Fruit fly (Drosophila melanogaster) whole organism: ENCODE data around the gene barr.

Source experiments
- CG8478 ChIP-seq: fragments of >200 bp; optimal IDR thresholded peaks from 2 replicates; lab custom pipeline; 2018; ENCODE audit warnings: inconsistent platforms
- Dll ChIP-seq: fragments of >200 bp; optimal IDR thresholded peaks from 2 replicates; lab custom pipeline; 2017
- EcR ChIP-seq, 2 experiments: fragments of >200 bp; optimal IDR thresholded peaks; 2 replicates each; lab custom pipeline; 2017; ENCODE audit warnings: missing biosample characterization in 2 of 2, missing genetic modification characterization in 2 of 2, missing genetic modification reagents in 2 of 2
- pan ChIP-seq: fragments of >200 bp; optimal IDR thresholded peaks from 2 replicates; lab custom pipeline; 2017
- psq ChIP-seq: fragments of >200 bp; optimal IDR thresholded peaks from 2 replicates; lab custom pipeline; 2017
- usp ChIP-seq: fragments of >200 bp; optimal IDR thresholded peaks from 2 replicates; lab custom pipeline; 2017; ENCODE audit warnings: missing biosample characterization, missing genetic modification characterization, mixed read lengths

barr gene

DNA sequence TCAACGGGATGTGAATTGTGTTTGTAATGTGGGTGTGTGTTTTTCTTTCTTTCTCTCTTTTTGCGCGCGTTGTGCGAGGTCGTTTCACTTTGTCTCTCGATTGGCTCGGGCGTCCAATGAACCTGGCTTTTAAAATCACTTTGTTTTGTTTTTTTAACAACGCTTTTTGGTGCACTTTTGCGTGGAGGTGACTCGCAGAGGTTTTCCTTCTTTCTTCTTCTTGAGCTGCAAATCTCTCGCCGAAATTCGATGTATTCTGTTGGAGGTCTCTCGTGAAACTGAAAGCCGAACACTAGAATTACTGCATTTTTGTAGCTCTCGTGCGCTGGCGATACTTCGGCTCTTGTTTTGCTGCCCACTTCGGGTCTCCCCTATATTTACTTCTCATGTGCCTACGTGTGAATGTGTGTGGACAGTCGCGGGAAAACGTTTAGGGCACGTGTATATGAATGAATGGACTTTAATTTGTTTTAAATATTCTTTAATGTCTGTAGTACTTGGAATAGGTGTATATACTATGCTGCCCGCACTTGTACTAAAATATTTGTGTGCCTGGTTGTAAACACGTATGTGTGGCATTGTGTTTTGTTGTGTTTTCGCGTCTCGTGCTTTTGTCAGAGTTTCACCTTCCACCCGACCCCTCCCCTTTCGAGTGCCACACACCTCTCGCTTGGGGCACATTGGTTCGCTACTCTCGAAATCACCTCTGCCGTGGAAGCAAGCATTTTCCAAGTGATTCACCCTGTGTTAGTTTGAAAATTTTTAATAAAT lies 23.8 kb upstream of the barr start, which contains the start of gene fok:
fok (minus strand) TSS at position 286 of the 771 bp plus-strand sequence.
- TF ChIP-seq Dll (lab: Kevin White, UChicago) (no peak), usp (GFP tag; lab: Kevin White, UChicago) (no peak), psq (lab: Kevin White, UChicago) (no peak), EcR (GFP tag; optimal IDR thresholded peaks at IDR 0.05; lab: Kevin White, UChicago) (no peak)

- peak; percentile 8 to 25 for TF ChIP-seq EcR (GFP tag; optimal IDR thresholded peaks at IDR 0.05; lab: Kevin White, UChicago)
- TF ChIP-seq Dll (lab: Kevin White, UChicago) = no peak
Observed at dm6 chr2L:20084068-20084651, 23.0 kb upstream of the barr start.

DNA sequence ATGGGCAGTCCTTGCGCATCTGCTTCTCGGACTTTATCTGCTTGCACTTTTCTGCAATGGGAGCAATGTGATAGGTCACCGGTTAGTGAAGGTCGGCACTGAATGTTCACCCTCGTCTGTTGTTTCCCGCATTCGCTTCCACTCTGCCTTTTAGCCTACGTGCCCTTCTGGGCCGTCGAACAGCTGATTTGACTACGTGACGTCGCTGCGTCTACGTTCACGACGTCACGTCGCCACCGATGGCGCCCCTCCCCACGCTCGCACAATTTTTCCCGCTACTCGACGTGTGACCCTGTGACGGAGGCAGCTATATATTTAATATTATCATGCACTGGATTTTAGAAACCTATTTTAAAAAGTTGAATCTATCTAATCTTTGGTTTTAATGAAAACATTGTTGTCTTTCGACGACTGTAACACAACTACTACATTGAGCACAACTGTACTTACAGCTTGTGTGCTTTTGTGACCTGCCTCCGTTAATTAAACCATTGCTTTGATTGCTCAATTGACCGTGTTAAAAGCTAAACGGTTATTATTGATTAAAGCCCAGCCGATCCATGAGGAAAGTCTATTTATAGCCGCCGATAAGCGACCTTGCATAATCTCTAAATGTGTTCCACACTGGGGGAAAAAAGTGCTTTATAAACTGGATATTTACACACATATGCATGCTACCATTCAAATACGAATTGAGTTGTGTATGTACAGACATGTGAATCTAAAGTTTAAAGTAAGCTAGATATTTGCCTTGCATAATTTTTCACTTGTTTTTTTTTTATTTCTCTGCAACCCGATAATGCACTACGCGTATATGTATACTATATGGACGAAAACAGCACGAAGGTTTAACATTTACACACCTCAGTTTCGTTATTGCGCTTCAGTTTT lies 22.0 kb upstream of the barr start:
- TF ChIP-seq psq (lab: Kevin White, UChicago) = no peak
- no peak for TF ChIP-seq CG8478
- no peak for TF ChIP-seq pan
- no peak for TF ChIP-seq EcR (GFP tag; optimal IDR thresholded peaks at IDR 0.05; lab: Kevin White, UChicago)
- TF ChIP-seq usp (GFP tag; lab: Kevin White, UChicago) = no peak
- TF ChIP-seq Dll (lab: Kevin White, UChicago) = no peak

dm6 chr2L:20082155-20082964 lies 21.2 kb upstream of the barr start:
- TF ChIP-seq pan (no peak), psq (lab: Kevin White, UChicago) (no peak), CG8478 (no peak), EcR (GFP tag; optimal IDR thresholded peaks at IDR 0.05; lab: Kevin White, UChicago) (no peak), Dll (lab: Kevin White, UChicago) (no peak), usp (GFP tag; lab: Kevin White, UChicago) (no peak)

DNA sequence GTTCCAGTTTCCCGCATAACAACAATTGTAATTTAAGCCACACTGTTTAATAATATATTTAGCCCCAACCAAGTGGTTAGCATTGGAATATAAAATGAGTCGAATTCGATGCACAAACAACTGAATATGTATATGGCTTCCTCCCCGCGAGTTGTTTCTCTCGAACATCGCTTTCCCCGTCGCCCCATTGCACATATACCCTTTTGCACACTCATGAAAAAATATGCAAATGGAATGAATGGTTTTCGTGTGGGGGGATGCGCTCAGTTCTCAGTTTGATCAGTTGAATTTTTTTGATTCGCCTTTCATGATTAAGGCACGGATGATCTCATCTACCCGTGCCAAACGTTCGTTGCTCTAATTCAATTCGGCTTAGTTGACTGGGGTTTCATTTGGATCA lies 19.6 kb upstream of the barr start:
- TF ChIP-seq CG8478 (no peak), pan (no peak), usp (GFP tag; lab: Kevin White, UChicago) (no peak)

dm6 chr2L:20078880-20079279 lies 17.7 kb upstream of the barr start:
- TF ChIP-seq EcR (GFP tag; optimal IDR thresholded peaks at IDR 0.05; lab: Kevin White, UChicago) (no peak), psq (lab: Kevin White, UChicago) (no peak), CG8478 (no peak), Dll (lab: Kevin White, UChicago) (no peak), pan (no peak), usp (GFP tag; lab: Kevin White, UChicago) (no peak)

DNA sequence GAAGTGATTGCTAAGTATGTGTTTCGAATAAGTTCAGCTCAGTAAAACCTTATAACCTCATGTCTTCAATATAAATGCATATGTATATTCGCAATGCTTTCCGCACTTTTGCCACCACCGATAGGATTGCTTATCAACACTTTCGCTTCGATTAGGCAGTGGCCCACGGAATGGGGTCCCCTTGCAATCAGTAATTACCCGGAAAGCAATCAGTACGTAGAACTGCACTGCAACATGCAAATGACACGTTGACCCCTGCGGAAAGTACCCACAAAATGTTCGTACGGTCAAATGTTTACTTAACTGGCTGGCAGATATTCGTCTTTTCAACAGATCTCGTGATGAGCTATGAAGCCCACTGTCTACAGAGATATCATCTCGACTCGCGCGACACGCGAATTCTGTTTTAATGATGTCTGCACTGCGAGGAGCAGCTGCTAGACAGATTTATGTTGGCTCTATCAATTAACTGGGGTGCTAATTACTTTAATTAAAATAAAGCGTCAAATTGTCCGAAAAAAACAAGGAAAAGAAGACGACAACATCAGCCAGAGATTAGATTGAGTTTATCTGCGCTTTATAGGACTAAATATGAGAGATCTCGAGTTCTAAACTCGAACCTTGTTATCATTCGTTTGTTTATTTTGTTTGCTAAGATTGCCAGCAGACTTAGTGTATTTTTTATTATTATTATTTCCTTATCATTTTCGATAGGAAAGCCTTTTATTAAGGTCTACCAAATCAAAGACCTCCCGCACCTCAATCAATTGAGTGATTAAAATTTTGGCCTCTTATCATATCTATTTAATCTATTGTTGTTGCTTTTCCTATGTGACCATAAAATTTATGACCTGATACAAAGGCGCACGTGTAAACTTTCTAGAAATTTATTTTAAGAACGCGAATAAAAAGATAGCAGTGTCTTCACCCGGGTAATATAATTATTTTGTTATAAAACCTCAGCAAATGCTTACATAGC lies 16.5 kb upstream of the barr start:
- no peak for TF ChIP-seq Dll (lab: Kevin White, UChicago)
- TF ChIP-seq pan = peak; percentile 23
- TF ChIP-seq usp (GFP tag; lab: Kevin White, UChicago) = no peak
- no peak for TF ChIP-seq EcR (GFP tag; optimal IDR thresholded peaks at IDR 0.05; lab: Kevin White, UChicago)
- no peak for TF ChIP-seq CG8478

DNA sequence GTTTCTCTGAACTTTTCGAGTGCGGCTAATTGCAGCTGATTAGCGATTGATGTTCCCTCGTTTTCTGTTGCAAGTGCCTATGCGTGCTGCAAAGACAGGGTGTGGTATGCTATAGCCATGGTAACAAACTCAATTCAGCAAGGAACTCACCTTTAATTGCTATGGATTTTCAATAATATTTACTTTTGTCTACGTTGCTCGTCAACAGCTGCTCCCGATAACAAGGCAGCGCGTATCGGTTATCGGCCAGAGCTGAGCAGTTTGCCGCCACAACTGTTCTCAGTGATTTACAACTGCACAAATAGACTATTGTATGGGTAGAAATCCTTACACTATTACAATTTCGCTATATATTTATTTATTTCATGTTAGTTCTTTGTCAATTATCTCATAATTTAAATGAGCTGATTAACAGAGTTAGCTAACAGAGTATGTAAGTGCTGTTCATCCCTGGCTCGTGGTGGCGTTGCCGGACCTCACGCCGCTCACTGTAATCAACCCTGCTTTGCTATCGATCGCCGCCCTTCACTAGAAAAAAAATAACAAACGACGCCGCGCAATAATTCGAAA lies 14.1 kb upstream of the barr start, which contains the start of the genes pr and neb:
pr (minus strand) TSS at position 225 of the 570 bp plus-strand sequence.
neb (plus strand) TSS at position 524 of the 570 bp plus-strand sequence.
- TF ChIP-seq EcR (GFP tag; optimal IDR thresholded peaks at IDR 0.05; lab: Kevin White, UChicago) (no peak), pan (no peak), psq (lab: Kevin White, UChicago) (no peak), usp (GFP tag; lab: Kevin White, UChicago) (no peak), CG8478 (no peak), Dll (lab: Kevin White, UChicago) (no peak)

- TF ChIP-seq EcR (GFP tag; optimal IDR thresholded peaks at IDR 0.05; lab: Kevin White, UChicago) = no peak
- no peak for TF ChIP-seq CG8478
- no peak for TF ChIP-seq psq (lab: Kevin White, UChicago)
- no peak for TF ChIP-seq usp (GFP tag; lab: Kevin White, UChicago)
- TF ChIP-seq Dll (lab: Kevin White, UChicago) = no peak
- no peak for TF ChIP-seq pan
Observed at dm6 chr2L:20074388-20074787, 13.2 kb upstream of the barr start.

dm6 chr2L:20072095-20072494 lies 10.9 kb upstream of the barr start, which contains the start of gene CG10730:
Gene CG10730 (minus strand): TSS chr2L:20072195.
- no peak for TF ChIP-seq psq (lab: Kevin White, UChicago)
- no peak for TF ChIP-seq pan
- TF ChIP-seq CG8478 = no peak
- no peak for TF ChIP-seq Dll (lab: Kevin White, UChicago)
- TF ChIP-seq usp (GFP tag; lab: Kevin White, UChicago) = no peak
- TF ChIP-seq EcR (GFP tag; optimal IDR thresholded peaks at IDR 0.05; lab: Kevin White, UChicago) = no peak
